Worm (Caenorhabditis elegans): ENCODE measurements around the gene sqv-8.

sqv-8 gene

DNA sequence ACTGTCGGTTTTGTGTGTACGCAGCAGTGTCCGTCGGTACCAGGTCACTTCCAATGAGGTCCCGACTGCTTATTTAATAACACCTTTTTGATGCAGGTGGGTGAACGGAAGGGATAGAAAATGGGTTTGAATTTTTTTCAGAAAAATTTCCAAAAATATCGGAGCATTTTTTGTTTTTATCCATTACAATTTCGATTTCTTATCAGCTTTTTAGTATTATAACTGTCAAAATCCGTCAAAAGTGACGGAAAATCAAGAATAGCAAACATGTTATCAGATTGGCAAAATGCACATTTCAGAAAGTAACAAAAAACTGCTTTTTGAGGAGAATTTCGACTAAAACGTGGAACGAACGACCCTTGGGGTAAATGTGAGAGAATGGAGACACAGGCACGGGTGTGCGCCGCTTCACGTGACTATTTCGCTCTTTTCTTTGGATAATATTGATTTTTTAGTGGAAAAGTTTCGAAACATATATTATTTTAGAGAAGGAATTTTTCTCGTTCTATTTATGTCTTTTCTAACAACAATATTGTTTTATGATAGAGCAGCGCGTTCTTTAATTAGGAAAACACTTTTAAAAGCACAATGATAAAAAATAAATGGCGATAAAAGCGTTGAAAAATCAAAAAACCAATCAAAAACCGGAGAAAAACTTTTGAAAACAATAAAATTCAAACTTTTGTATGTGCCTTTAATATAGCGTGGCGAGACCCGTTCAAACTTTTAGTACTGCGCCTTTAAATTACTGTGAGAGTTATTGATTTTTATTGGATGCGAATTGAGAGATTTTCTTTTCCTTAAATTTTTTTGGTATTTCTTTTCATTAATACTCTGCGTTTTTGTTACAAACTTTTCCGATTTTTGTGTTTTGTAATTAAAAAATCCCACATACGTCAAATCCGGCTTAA is at the start of gene sqv-8 (continued):
- TF ChIP-seq lsl-1 (GFP tag; optimal IDR thresholded peaks at IDR 0.05) (peak; percentile 96), zfh-2 (GFP tag; conservative IDR thresholded peaks at IDR 0.05) (no peak), zim-3 (tag; optimal IDR thresholded peaks at IDR 0.05) (no peak)

ce11 chrII:9597516-9598047 is 49.2 kb upstream of the sqv-8 start, which contains the start of gene mrpl-53:
mrpl-53 (plus strand) TSS chrII:9597622.
- 0 out of 2 replicates have a peak, but pooled peaks have one; percentile 29 for TF ChIP-seq madf-3 (GFP tag; IDR thresholded peaks at IDR 0.05)
- no peak for TF ChIP-seq aptf-2 (GFP tag; conservative IDR thresholded peaks at IDR 0.05)
- no peak for TF ChIP-seq rcor-1 (GFP tag; IDR thresholded peaks at IDR 0.05)
- peak in 1 of 3 experiments; percentile 44 for TF ChIP-seq lin-35 (GFP tag; optimal IDR thresholded peaks at IDR 0.05)
- TF ChIP-seq sptf-2 (GFP tag; optimal IDR thresholded peaks at IDR 0.05), result no peak
- TF ChIP-seq cebp-2 (GFP tag; IDR thresholded peaks at IDR 0.05), result no peak
- 0 out of 2 replicates have a peak, but pooled peaks have one; percentile 9 for TF ChIP-seq attf-3 (GFP tag; conservative IDR thresholded peaks at IDR 0.05)
- TF ChIP-seq athp-1 (tag; optimal IDR thresholded peaks at IDR 0.05), result peak; percentile 6
- TF ChIP-seq tlf-1 (GFP tag; optimal IDR thresholded peaks at IDR 0.05), result no peak
- TF ChIP-seq T07F8.4 (tag; optimal IDR thresholded peaks at IDR 0.05), result no peak
- no peak; the same call in 1 of the 2 replicates for TF ChIP-seq cebp-1 (GFP tag; IDR thresholded peaks at IDR 0.05)
- peak; percentile 19 for TF ChIP-seq cebp-1 (tag; optimal IDR thresholded peaks at IDR 0.05)
- no peak for TF ChIP-seq lin-26 (GFP tag; IDR thresholded peaks at IDR 0.05)
- TF ChIP-seq let-607 (tag; optimal IDR thresholded peaks at IDR 0.05), result no peak
- TF ChIP-seq nfyb-1 (GFP tag; IDR thresholded peaks at IDR 0.05), result peak; percentile 71; the same call in 1 of the 2 replicates
- TF ChIP-seq chd-7 (tag; optimal IDR thresholded peaks at IDR 0.05), result no peak
- TF ChIP-seq K11D2.4 (GFP tag; IDR thresholded peaks at IDR 0.05), result 0 out of 2 replicates have a peak, but pooled peaks have one; percentile 27
- TF ChIP-seq ZK185.1 (tag; optimal IDR thresholded peaks at IDR 0.05; ENCODE audit: poor library complexity, severe bottlenecking), result peak; percentile 15
- no peak for TF ChIP-seq aptf-3 (GFP tag; IDR thresholded peaks at IDR 0.05)
- TF ChIP-seq efl-1 (GFP tag; optimal IDR thresholded peaks at IDR 0.05), result no peak
- no peak for TF ChIP-seq hlh-12 (tag; optimal IDR thresholded peaks at IDR 0.05)
- TF ChIP-seq bed-1 (GFP tag; IDR thresholded peaks at IDR 0.05), result no peak
- TF ChIP-seq madf-6 (GFP tag; IDR thresholded peaks at IDR 0.05), result 0 out of 2 replicates have a peak, but pooled peaks have one; percentile 43
- TF ChIP-seq repo-1 (tag; optimal IDR thresholded peaks at IDR 0.05), result peak; percentile 55

DNA sequence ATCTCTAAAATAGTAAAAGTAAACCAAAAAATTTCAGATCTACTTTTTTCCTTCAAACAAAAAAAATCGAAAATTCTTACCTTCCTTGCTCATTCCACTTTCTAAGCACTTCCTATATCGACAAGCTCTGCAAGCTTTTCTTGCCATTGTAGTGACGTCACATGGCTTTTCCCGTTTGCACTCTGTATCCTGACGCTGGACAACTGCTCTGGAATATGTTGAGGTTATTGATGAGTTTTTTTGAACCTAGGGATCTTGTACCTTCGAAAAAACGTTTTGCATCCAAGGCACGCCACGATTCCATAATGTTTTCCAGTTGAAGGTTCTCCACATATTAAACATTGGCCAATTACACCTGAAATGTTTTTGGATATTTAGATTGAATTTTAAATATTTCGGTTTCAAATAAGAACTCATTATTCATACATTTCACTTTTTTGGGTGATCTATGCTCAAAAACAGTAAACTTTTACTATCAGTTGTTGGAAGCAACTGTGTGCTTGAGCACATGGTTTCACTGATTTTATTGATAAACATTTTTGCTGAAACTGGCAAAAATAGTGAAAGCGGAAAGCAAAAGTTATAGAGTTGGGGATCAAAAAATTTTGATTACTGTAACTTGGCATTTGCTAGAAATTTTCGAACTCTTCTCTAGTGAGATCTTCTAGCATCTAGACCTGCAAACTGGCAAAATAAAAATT is 46.6 kb upstream of the sqv-8 start:
- TF ChIP-seq nhr-80 (tag; optimal IDR thresholded peaks at IDR 0.05) (peak; percentile 34), bed-2 (GFP tag; IDR thresholded peaks at IDR 0.05) (no peak), dox-1 (GFP tag; IDR thresholded peaks at IDR 0.05) (no peak)

ce11 chrII:9601069-9601468 is 45.7 kb upstream of the sqv-8 start:
- 0 out of 2 replicates have a peak, but pooled peaks have one; percentile 23 for TF ChIP-seq Y53G8AR.9 (GFP tag; conservative IDR thresholded peaks at IDR 0.05)
- no peak for TF ChIP-seq pbrm-1 (GFP tag; IDR thresholded peaks at IDR 0.05)
- TF ChIP-seq sdz-38 (tag; optimal IDR thresholded peaks at IDR 0.05), result no peak
- peak; percentile 59 for TF ChIP-seq F22D6.2 (tag; optimal IDR thresholded peaks at IDR 0.05)
- no peak for TF ChIP-seq hsf-1 (GFP tag; IDR thresholded peaks at IDR 0.05)
- 0 out of 2 replicates have a peak, but pooled peaks have one; percentile 21 for TF ChIP-seq dox-1 (GFP tag; IDR thresholded peaks at IDR 0.05)
- TF ChIP-seq ama-1 (optimal IDR thresholded peaks at IDR 0.05), result peak; percentile 84
- TF ChIP-seq ama-1 (GFP tag; optimal IDR thresholded peaks at IDR 0.05), result no peak
- TF ChIP-seq egl-44 (GFP tag; IDR thresholded peaks at IDR 0.05), result 0 out of 2 replicates have a peak, but pooled peaks have one; percentile 42
- TF ChIP-seq somi-1 (GFP tag; optimal IDR thresholded peaks at IDR 0.05), result peak; percentile 64
- TF ChIP-seq lag-1 (GFP tag; IDR thresholded peaks at IDR 0.05), result no peak
- TF ChIP-seq die-1 (tag; optimal IDR thresholded peaks at IDR 0.05), result no peak
- TF ChIP-seq him-1 (tag; optimal IDR thresholded peaks at IDR 0.05), result no peak
- TF ChIP-seq lin-35 (GFP tag; optimal IDR thresholded peaks at IDR 0.05), result peak in 1 of 3 experiments; percentile 11

All from whole organism, young adult.